Fruit fly (Drosophila melanogaster) whole organism, embryonic: ENCODE measurements around the gene CG31321.
A peak's percentile ranks its signal among the peaks of the same experiment; 100 is the strongest.

Experiments used
- CG10267 ChIP-seq: fragments of 200-800 bp; sonication (Bioruptor generic); optimal IDR thresholded peaks from 2 replicates; lab custom pipeline; 2018; ENCODE audit warnings: missing biosample characterization, mild to moderate bottlenecking, missing genetic modification characterization, moderate library complexity
- CG12391 ChIP-seq: fragments of 200-800 bp; sonication (Bioruptor generic); optimal IDR thresholded peaks from 3 replicates; lab custom pipeline; 2018; ENCODE audit warnings: missing biosample characterization, mild to moderate bottlenecking, missing genetic modification characterization, moderate library complexity
- CG15269 ChIP-seq: fragments of 200-800 bp; sonication (Bioruptor generic); optimal IDR thresholded peaks from 2 replicates; lab custom pipeline; 2018; ENCODE audit warnings: missing biosample characterization, mild to moderate bottlenecking, missing genetic modification characterization, moderate library complexity
- CG1529 ChIP-seq: fragments of 200-800 bp; sonication (Bioruptor generic); optimal IDR thresholded peaks from 3 replicates; lab custom pipeline; 2018; ENCODE audit warnings: missing biosample characterization, missing genetic modification characterization
- CG15514 ChIP-seq: fragments of 200-800 bp; sonication (Bioruptor generic); optimal IDR thresholded peaks from 3 replicates; lab custom pipeline; 2017; ENCODE audit warnings: missing biosample characterization, missing genetic modification characterization, mild to moderate bottlenecking, moderate library complexity, missing genetic modification reagents
- CG17359 ChIP-seq: fragments of 200-800 bp; sonication (Bioruptor generic); optimal IDR thresholded peaks from 3 replicates; lab custom pipeline; 2018; ENCODE audit warnings: missing biosample characterization, mild to moderate bottlenecking, missing genetic modification characterization, moderate library complexity
- CG17361 ChIP-seq: fragments of 200-800 bp; sonication (Bioruptor generic); IDR thresholded peaks from 3 replicates; pipeline ENCODE4 v1.3.6; 2022; ENCODE audit warnings: missing biosample characterization, missing genetic modification characterization
- CG17385 ChIP-seq: fragments of 200-800 bp; sonication (Bioruptor generic); optimal IDR thresholded peaks from 3 replicates; lab custom pipeline; 2018; ENCODE audit warnings: missing biosample characterization, mild to moderate bottlenecking, missing genetic modification characterization
- CG17829 ChIP-seq: fragments of 200-800 bp; optimal IDR thresholded peaks from 2 replicates; lab custom pipeline; 2019; ENCODE audit warnings: missing biosample characterization, mild to moderate bottlenecking, missing genetic modification characterization, moderate library complexity
- CG18599 ChIP-seq: fragments of 200-800 bp; sonication (Bioruptor generic); optimal IDR thresholded peaks from 3 replicates; lab custom pipeline; 2017; ENCODE audit warnings: missing biosample characterization, missing genetic modification characterization, mild to moderate bottlenecking, moderate library complexity, missing genetic modification reagents
- CG2120 ChIP-seq: fragments of 200-800 bp; sonication (Bioruptor generic); optimal IDR thresholded peaks from 3 replicates; lab custom pipeline; 2016; ENCODE audit warnings: missing biosample characterization, missing genetic modification characterization
- CG2678 ChIP-seq: fragments of 200-800 bp; sonication (Bioruptor generic); optimal IDR thresholded peaks from 3 replicates; lab custom pipeline; 2019; ENCODE audit warnings: missing biosample characterization, mild to moderate bottlenecking, missing genetic modification characterization, moderate library complexity
- CG2889 ChIP-seq: fragments of 200-800 bp; sonication (Bioruptor generic); IDR thresholded peaks from 3 replicates; pipeline ENCODE4 v1.3.6; 2022; ENCODE audit warnings: missing biosample characterization, missing genetic modification characterization
- CG31441 ChIP-seq: fragments of 200-800 bp; sonication (Bioruptor generic); IDR thresholded peaks from 2 replicates; pipeline ENCODE4 v1.3.6; 2022; ENCODE audit warnings: missing biosample characterization, missing genetic modification characterization
- CG3838 ChIP-seq: fragments of 200-800 bp; sonication (Bioruptor generic); optimal IDR thresholded peaks from 3 replicates; lab custom pipeline; 2016; ENCODE audit warnings: missing biosample characterization, missing genetic modification characterization
- CG6689 ChIP-seq: fragments of 200-800 bp; sonication (Bioruptor generic); IDR thresholded peaks from 2 replicates; pipeline ENCODE4 v1.3.6; 2022; ENCODE audit warnings: missing biosample characterization, missing genetic modification characterization
- CG7372 ChIP-seq: fragments of 200-800 bp; sonication (Bioruptor generic); IDR thresholded peaks from 2 replicates; pipeline ENCODE4 v1.3.6; 2022; ENCODE audit warnings: missing biosample characterization, missing genetic modification characterization
- CG7556 ChIP-seq: fragments of 200-800 bp; sonication (Bioruptor generic); optimal IDR thresholded peaks from 2 replicates; lab custom pipeline; 2017; ENCODE audit warnings: missing biosample characterization, mild to moderate bottlenecking, missing genetic modification characterization
- CG7987 ChIP-seq: fragments of 200-800 bp; sonication (Bioruptor generic); optimal IDR thresholded peaks from 2 replicates; lab custom pipeline; 2018; ENCODE audit warnings: missing biosample characterization, mild to moderate bottlenecking, missing genetic modification characterization, moderate library complexity
- CG8478 ChIP-seq: fragments of >200 bp; optimal IDR thresholded peaks from 2 replicates; lab custom pipeline; 2018
- E2f2 ChIP-seq: fragments of 200-800 bp; sonication (Bioruptor generic); IDR thresholded peaks from 2 replicates; pipeline ENCODE4 v1.3.6; 2022; ENCODE audit warnings: missing biosample characterization, missing genetic modification characterization
- GATAe ChIP-seq: fragments of 200-800 bp; sonication (Bioruptor generic); conservative IDR thresholded peaks from 2 replicates; pipeline ENCODE4 v1.3.6; 2022; ENCODE audit warnings: missing biosample characterization, missing genetic modification characterization
- Hsf ChIP-seq: fragments of 200-800 bp; sonication (Bioruptor generic); optimal IDR thresholded peaks from 3 replicates; lab custom pipeline; 2016; ENCODE audit warnings: missing biosample characterization, missing genetic modification characterization
- Mad ChIP-seq: fragments of 200-800 bp; sonication (Bioruptor generic); optimal IDR thresholded peaks from 2 replicates; lab custom pipeline; 2016; ENCODE audit warnings: missing biosample characterization, missing genetic modification characterization
- Med ChIP-seq: fragments of 200-800 bp; sonication (Bioruptor generic); peaks from one replicate; lab custom pipeline; 2016; ENCODE audit warnings: missing biosample characterization, missing genetic modification characterization, mild to moderate bottlenecking, inconsistent platforms, moderate library complexity
- NFAT ChIP-seq: fragments of 200-800 bp; sonication (Bioruptor generic); IDR thresholded peaks from 2 replicates; pipeline ENCODE4 v1.3.6; 2022; ENCODE audit warnings: missing biosample characterization, missing genetic modification characterization
- PHDP ChIP-seq: fragments of 200-800 bp; sonication (Bioruptor generic); optimal IDR thresholded peaks from 3 replicates; lab custom pipeline; 2018; ENCODE audit warnings: missing biosample characterization, mild to moderate bottlenecking, missing genetic modification characterization, moderate library complexity
- Pdp1 ChIP-seq, 2 experiments: fragments of 200-800 bp; sonication (Bioruptor generic); optimal IDR thresholded peaks; 3 replicates each; lab custom pipeline; 2016; ENCODE audit warnings: missing biosample characterization in 2 of 2, missing genetic modification characterization in 2 of 2, mild to moderate bottlenecking in 1 of 2, moderate library complexity in 1 of 2
- Sox102F ChIP-seq: fragments of 200-800 bp; sonication (Bioruptor generic); optimal IDR thresholded peaks from 2 replicates; lab custom pipeline; 2018; ENCODE audit warnings: missing biosample characterization, mild to moderate bottlenecking, missing genetic modification characterization, moderate library complexity
- Xrp1 ChIP-seq: fragments of 200-800 bp; sonication (Bioruptor generic); IDR thresholded peaks from 2 replicates; pipeline ENCODE4 v1.3.6; 2022; ENCODE audit warnings: missing biosample characterization, missing genetic modification characterization
- bbx ChIP-seq: fragments of 200-800 bp; sonication (Bioruptor generic); IDR thresholded peaks from 2 replicates; pipeline ENCODE4 v1.3.6; 2022; ENCODE audit warnings: missing biosample characterization, missing genetic modification characterization; ENCODE audit not compliant: partially characterized antibody
- bcd ChIP-seq: fragments of 200-800 bp; sonication (Bioruptor generic); optimal IDR thresholded peaks from 2 replicates; lab custom pipeline; 2017; ENCODE audit warnings: missing biosample characterization, mild to moderate bottlenecking, missing genetic modification characterization
- bsh ChIP-seq, 2 experiments: fragments of 200-800 bp; sonication (Bioruptor generic); optimal IDR thresholded peaks; 2 replicates each; lab custom pipeline; 2017 to 2018; ENCODE audit warnings: mild to moderate bottlenecking in 2 of 2, missing biosample characterization in 2 of 2, missing genetic modification characterization in 2 of 2, moderate library complexity in 1 of 2
- caup ChIP-seq: fragments of 200-800 bp; sonication (Bioruptor generic); optimal IDR thresholded peaks from 3 replicates; lab custom pipeline; 2017; ENCODE audit warnings: missing biosample characterization, mild to moderate bottlenecking, missing genetic modification characterization, moderate library complexity; ENCODE audit not compliant: severe bottlenecking
- chinmo ChIP-seq: fragments of 200-800 bp; sonication (Bioruptor generic); IDR thresholded peaks from 4 replicates; pipeline ENCODE4 v1.3.6; 2022; ENCODE audit warnings: missing biosample characterization, missing genetic modification characterization; ENCODE audit not compliant: partially characterized antibody
- dmrt99B ChIP-seq: fragments of 200-800 bp; sonication (Bioruptor generic); optimal IDR thresholded peaks from 2 replicates; lab custom pipeline; 2018; ENCODE audit warnings: missing biosample characterization, mild to moderate bottlenecking, missing genetic modification characterization, moderate library complexity
- eyg ChIP-seq: fragments of 200-800 bp; sonication (Bioruptor generic); optimal IDR thresholded peaks from 3 replicates; lab custom pipeline; 2016; ENCODE audit warnings: missing biosample characterization, missing genetic modification characterization
- fru ChIP-seq: fragments of >200 bp; optimal IDR thresholded peaks from 2 replicates; lab custom pipeline; 2017
- gem ChIP-seq: fragments of 200-800 bp; sonication (Bioruptor generic); optimal IDR thresholded peaks from 2 replicates; lab custom pipeline; 2019; ENCODE audit warnings: missing biosample characterization, mild to moderate bottlenecking, missing genetic modification characterization, moderate library complexity
- ind ChIP-seq: fragments of 200-800 bp; sonication (Bioruptor generic); optimal IDR thresholded peaks from 3 replicates; lab custom pipeline; 2016; ENCODE audit warnings: missing biosample characterization, missing genetic modification characterization
- lilli ChIP-seq: fragments of 200-800 bp; sonication (Bioruptor generic); optimal IDR thresholded peaks from 3 replicates; lab custom pipeline; 2016; ENCODE audit warnings: missing biosample characterization, missing genetic modification characterization
- mam ChIP-seq: fragments of 200-800 bp; sonication (Bioruptor generic); optimal IDR thresholded peaks from 3 replicates; lab custom pipeline; 2016; ENCODE audit warnings: missing biosample characterization, missing genetic modification characterization
- row ChIP-seq: fragments of 200-800 bp; sonication (Bioruptor generic); IDR thresholded peaks from 3 replicates; pipeline ENCODE4 v1.3.6; 2022; ENCODE audit warnings: missing biosample characterization, missing genetic modification characterization
- slbo ChIP-seq: fragments of 200-800 bp; sonication (Bioruptor generic); IDR thresholded peaks from 2 replicates; pipeline ENCODE4 v1.3.6; 2022; ENCODE audit warnings: missing biosample characterization, missing genetic modification characterization
- stc ChIP-seq: fragments of 200-800 bp; sonication (Bioruptor generic); IDR thresholded peaks from 2 replicates; pipeline ENCODE4 v1.3.6; 2022; ENCODE audit warnings: missing biosample characterization, missing genetic modification characterization
- tin ChIP-seq: fragments of 200-800 bp; sonication (Bioruptor generic); optimal IDR thresholded peaks from 3 replicates; lab custom pipeline; 2016; ENCODE audit warnings: missing biosample characterization, missing genetic modification characterization
- trem ChIP-seq: fragments of 200-800 bp; optimal IDR thresholded peaks from 3 replicates; lab custom pipeline; 2019; ENCODE audit warnings: missing biosample characterization, mild to moderate bottlenecking, missing genetic modification characterization, moderate library complexity
- unpg ChIP-seq: fragments of 200-800 bp; sonication (Bioruptor generic); optimal IDR thresholded peaks from 3 replicates; lab custom pipeline; 2018; ENCODE audit warnings: missing biosample characterization, mild to moderate bottlenecking, missing genetic modification characterization, moderate library complexity
- zfh1 ChIP-seq: fragments of 200-800 bp; sonication (Bioruptor generic); IDR thresholded peaks from 3 replicates; pipeline ENCODE4 v1.3.6; 2022; ENCODE audit warnings: missing biosample characterization, missing genetic modification characterization

Gene CG31321

DNA sequence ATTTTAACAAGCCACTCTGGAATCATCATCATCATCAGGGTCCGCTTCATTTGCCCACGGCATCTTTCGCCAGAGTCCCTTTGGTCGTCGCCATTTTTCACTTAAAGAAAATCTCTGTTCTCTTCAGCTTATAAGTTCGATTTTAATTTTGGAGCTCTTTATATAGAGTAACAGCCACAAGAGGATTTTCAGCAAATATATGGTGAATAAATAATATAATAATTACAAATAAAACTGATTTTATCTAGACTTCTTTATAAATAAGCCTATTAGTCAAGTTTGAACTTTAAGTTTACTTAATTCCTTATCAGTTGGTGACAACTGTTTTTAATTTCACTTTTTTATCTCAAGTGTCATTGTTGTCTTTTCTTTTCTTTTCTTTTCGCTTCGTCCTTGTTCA lies 38.3 kb downstream of the CG31321 start (continued):
- TF ChIP-seq tin = no peak
- peak; percentile 7 for TF ChIP-seq CG17359 (tag; lab: Kevin White, UChicago)
- no peak for TF ChIP-seq CG7987 (GFP tag; lab: Kevin White, UChicago)
- peak; percentile 69 for TF ChIP-seq CG18599
- TF ChIP-seq CG8478 = no peak
- no peak for TF ChIP-seq Mad (GFP tag; lab: Kevin White, UChicago)
- TF ChIP-seq PHDP (tag; lab: Kevin White, UChicago) = peak; percentile 12
- 0 out of 2 replicates have a peak, but pooled peaks have one; percentile 7 for TF ChIP-seq Xrp1 (GFP tag; lab: Robert Waterston, UW)
- TF ChIP-seq NFAT = no peak
- TF ChIP-seq gem (tag; lab: Kevin White, UChicago) = peak; percentile 51
- TF ChIP-seq row (GFP tag; lab: Robert Waterston, UW) = 0 out of 3 replicates have a peak, but pooled peaks have one; percentile 24
- TF ChIP-seq caup = peak; percentile 23
- no peak for TF ChIP-seq unpg (GFP tag; lab: Kevin White, UChicago)
- TF ChIP-seq zfh1 (GFP tag; lab: Robert Waterston, UW) = no peak
- TF ChIP-seq trem (tag; lab: Kevin White, UChicago) = no peak
- TF ChIP-seq bbx (GFP tag; lab: Robert Waterston, UW) = no peak
- 0 out of 2 replicates have a peak, but pooled peaks have one; percentile 11 for TF ChIP-seq CG31441 (GFP tag; lab: Robert Waterston, UW)
- no peak for TF ChIP-seq E2f2 (GFP tag; lab: Robert Waterston, UW)
- no peak for TF ChIP-seq CG2889

DNA sequence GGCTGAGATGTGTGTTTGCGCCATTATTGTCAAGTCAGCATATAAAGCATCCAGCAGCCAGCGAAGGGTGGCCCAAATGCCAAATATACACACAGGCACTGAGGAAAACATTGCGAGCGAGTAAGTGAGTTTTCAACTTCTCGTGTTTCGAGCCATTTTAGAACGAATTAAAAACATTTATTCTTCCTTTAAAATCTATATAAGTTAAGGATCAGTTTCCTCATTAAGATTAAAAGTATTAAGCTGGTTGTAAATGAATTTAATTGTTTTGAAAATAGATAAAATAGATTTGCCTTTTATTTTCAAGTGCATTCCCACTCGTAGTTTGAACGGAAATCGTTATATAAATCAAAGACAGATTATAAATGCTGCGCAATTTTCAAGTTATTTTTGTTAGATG lies 41.3 kb downstream of the CG31321 start:
- TF ChIP-seq CG17829 (tag; lab: Kevin White, UChicago) (peak; percentile 8), slbo (GFP tag; lab: Robert Waterston, UW) (peak; percentile 17; the same call in 1 of the 2 replicates), Hsf (GFP tag; lab: Kevin White, UChicago) (peak; percentile 27), CG17361 (peak; percentile 54; the same call in 2 of the 3 replicates), bsh (GFP tag; optimal IDR thresholded peaks at IDR 0.05; lab: Kevin White, UChicago) (peak in 1 of 2 experiments; percentile 57), chinmo (GFP tag; lab: Robert Waterston, UW) (no peak), eyg (GFP tag; lab: Kevin White, UChicago) (no peak), CG15514 (peak; percentile 12), ind (GFP tag; lab: Kevin White, UChicago) (no peak), dmrt99B (peak; percentile 56), CG10267 (tag; lab: Kevin White, UChicago) (peak; percentile 29), mam (GFP tag; lab: Kevin White, UChicago) (peak; percentile 16), CG17385 (GFP tag; lab: Kevin White, UChicago) (peak; percentile 44), CG2678 (tag; lab: Kevin White, UChicago) (peak; percentile 59), Pdp1 (GFP tag; optimal IDR thresholded peaks at IDR 0.05; lab: Kevin White, UChicago) (peak in 1 of 2 experiments; percentile 49), lilli (GFP tag; lab: Kevin White, UChicago) (peak; percentile 47), bcd (GFP tag; lab: Kevin White, UChicago) (peak; percentile 20), CG2120 (GFP tag; lab: Kevin White, UChicago) (peak; percentile 66), trem (tag; lab: Kevin White, UChicago) (no peak), stc (0 out of 2 replicates have a peak, but pooled peaks have one; percentile 10), Sox102F (GFP tag; lab: Kevin White, UChicago) (peak; percentile 56), CG6689 (GFP tag; lab: Robert Waterston, UW) (peak; percentile 16; the same call in 1 of the 2 replicates), PHDP (tag; lab: Kevin White, UChicago) (peak; percentile 33), CG17359 (tag; lab: Kevin White, UChicago) (peak; percentile 46), CG1529 (GFP tag; lab: Kevin White, UChicago) (no peak), fru (lab: Kevin White, UChicago) (no peak), Med (peak; percentile 83), CG7372 (GFP tag; lab: Robert Waterston, UW) (0 out of 2 replicates have a peak, but pooled peaks have one; percentile 16), CG15269 (tag; lab: Kevin White, UChicago) (peak; percentile 34), CG3838 (no peak), CG12391 (tag; lab: Kevin White, UChicago) (peak; percentile 51), GATAe (no peak), CG7556 (GFP tag; lab: Kevin White, UChicago) (peak; percentile 62)
